Fruit fly (Drosophila melanogaster): ENCODE measurements around the gene Sod1.
"Not testable (repeated sequence)": the region's sequence is repeated elsewhere in the genome, so short reads cannot be mapped to it uniquely, and the experiment has no call there.

dm6 chr3L:11134886-11135285, 21.3 kb upstream of the Sod1 start, which contains the start of gene CG14143:
- TF ChIP-seq psq (optimal IDR thresholded peaks at IDR 0.05); CG8478 (optimal IDR thresholded peaks at IDR 0.05); usp (GFP tag; optimal IDR thresholded peaks at IDR 0.05); Dll (optimal IDR thresholded peaks at IDR 0.05); EcR (GFP tag; optimal IDR thresholded peaks at IDR 0.05); pan (optimal IDR thresholded peaks at IDR 0.05): not testable (repeated sequence)

Data from whole organism.